Worm (Caenorhabditis elegans): ENCODE measurements around the gene glb-23.

glb-23 gene

ce11 chrIV:7191745-7192144, 27.6 kb downstream of the glb-23 start, which contains the start of gene R13A1.5:
Gene R13A1.5, minus strand, starts transcription at chrIV:7191845.
- TF ChIP-seq ztf-16 (tag; optimal IDR thresholded peaks at IDR 0.05): no peak
- TF ChIP-seq pat-9 (tag; optimal IDR thresholded peaks at IDR 0.05): no peak
- TF ChIP-seq nfya-1 (tag; optimal IDR thresholded peaks at IDR 0.05): no peak
- TF ChIP-seq ceh-19 (GFP tag; optimal IDR thresholded peaks at IDR 0.05): no peak
- TF ChIP-seq lim-6 (tag; optimal IDR thresholded peaks at IDR 0.05): no peak
- TF ChIP-seq fax-1 (tag; optimal IDR thresholded peaks at IDR 0.05): no peak
- no peak for TF ChIP-seq ceh-14 (tag; optimal IDR thresholded peaks at IDR 0.05)
- no peak for TF ChIP-seq ceh-30 (tag; optimal IDR thresholded peaks at IDR 0.05)
- TF ChIP-seq pag-3 (tag; optimal IDR thresholded peaks at IDR 0.05; ENCODE audit: borderline replicate concordance): no peak
- no peak for TF ChIP-seq rnt-1 (tag; optimal IDR thresholded peaks at IDR 0.05)
- no peak for TF ChIP-seq ceh-31 (tag; optimal IDR thresholded peaks at IDR 0.05)
- TF ChIP-seq Y22D7AL.16 (tag; optimal IDR thresholded peaks at IDR 0.05): no peak
- TF ChIP-seq syd-9 (tag; optimal IDR thresholded peaks at IDR 0.05): no peak

ce11 chrIV:7190409-7190808, 28.9 kb downstream of the glb-23 start:
- peak; percentile 49 for TF ChIP-seq elt-2 (tag; optimal IDR thresholded peaks at IDR 0.05)
- no peak for TF ChIP-seq lim-6 (tag; optimal IDR thresholded peaks at IDR 0.05)

DNA sequence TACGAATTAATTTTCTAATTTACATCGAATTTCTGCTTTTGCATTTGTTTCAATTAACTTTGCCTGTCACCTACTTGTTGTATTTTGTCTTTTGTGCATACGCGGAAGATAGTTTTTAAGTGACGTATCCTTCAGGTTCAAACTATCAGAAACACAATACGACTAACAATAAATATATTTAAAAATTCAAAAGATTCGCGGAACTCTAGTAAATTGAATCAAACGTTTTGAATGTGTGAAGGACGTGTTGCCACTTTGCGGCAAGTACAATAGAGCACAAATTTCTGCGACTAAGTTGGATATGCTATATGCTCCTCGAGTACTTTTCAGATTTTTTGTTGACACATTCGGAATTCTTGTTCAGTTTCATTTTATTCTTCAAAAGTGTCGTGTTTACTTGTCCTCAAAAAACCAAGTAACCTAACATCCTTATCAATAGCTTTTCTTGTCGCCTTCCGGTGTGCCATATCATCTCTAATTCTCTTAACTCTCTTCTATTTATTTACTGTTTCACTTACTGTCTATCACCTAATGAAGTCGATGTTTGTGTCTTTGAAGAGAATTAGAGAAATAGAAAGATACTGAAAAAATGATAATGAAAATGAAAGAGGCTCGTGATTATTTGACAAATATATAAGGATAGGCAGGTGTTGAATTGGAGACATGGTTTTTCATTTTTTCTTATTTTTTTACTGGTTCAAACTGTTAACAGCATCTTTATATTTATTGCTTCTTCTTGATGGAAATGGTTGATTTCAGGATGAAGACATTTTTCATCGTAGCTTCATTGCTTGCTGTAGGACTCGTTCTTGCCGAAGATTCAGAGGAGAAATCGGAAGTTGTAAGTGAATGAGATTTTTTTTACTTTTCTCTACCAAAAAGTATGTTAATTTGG, 30.5 kb downstream of the glb-23 start, which contains the start of gene srlf-7:
srlf-7 (plus strand) TSS at position 760 of the 895 bp plus-strand sequence.
- TF ChIP-seq sdc-2 (tag; optimal IDR thresholded peaks at IDR 0.05): no peak
- TF ChIP-seq pqm-1 (tag; optimal IDR thresholded peaks at IDR 0.05): peak; percentile 27
- TF ChIP-seq unc-42 (tag; optimal IDR thresholded peaks at IDR 0.05): peak; percentile 44
- TF ChIP-seq lim-6 (tag; optimal IDR thresholded peaks at IDR 0.05): no peak
- no peak for TF ChIP-seq fkh-6 (tag; optimal IDR thresholded peaks at IDR 0.05)
- no peak for TF ChIP-seq mec-3 (tag; optimal IDR thresholded peaks at IDR 0.05; ENCODE audit: borderline replicate concordance)
- TF ChIP-seq elt-2 (tag; optimal IDR thresholded peaks at IDR 0.05): peak; percentile 88
- TF ChIP-seq ceh-14 (tag; optimal IDR thresholded peaks at IDR 0.05): no peak
- no peak for TF ChIP-seq pat-9 (tag; optimal IDR thresholded peaks at IDR 0.05)
- no peak for TF ChIP-seq hlh-13 (GFP tag; optimal IDR thresholded peaks at IDR 0.05)
- TF ChIP-seq unc-3 (GFP tag; conservative IDR thresholded peaks at IDR 0.05): no peak
- TF ChIP-seq unc-3 (tag; optimal IDR thresholded peaks at IDR 0.05): no peak
- no peak for TF ChIP-seq nhr-232 (tag; optimal IDR thresholded peaks at IDR 0.05)
- TF ChIP-seq ahr-1 (tag; optimal IDR thresholded peaks at IDR 0.05): no peak
- TF ChIP-seq ceh-6 (GFP tag; optimal IDR thresholded peaks at IDR 0.05): no peak
- TF ChIP-seq hlh-8 (tag; optimal IDR thresholded peaks at IDR 0.05): no peak

DNA sequence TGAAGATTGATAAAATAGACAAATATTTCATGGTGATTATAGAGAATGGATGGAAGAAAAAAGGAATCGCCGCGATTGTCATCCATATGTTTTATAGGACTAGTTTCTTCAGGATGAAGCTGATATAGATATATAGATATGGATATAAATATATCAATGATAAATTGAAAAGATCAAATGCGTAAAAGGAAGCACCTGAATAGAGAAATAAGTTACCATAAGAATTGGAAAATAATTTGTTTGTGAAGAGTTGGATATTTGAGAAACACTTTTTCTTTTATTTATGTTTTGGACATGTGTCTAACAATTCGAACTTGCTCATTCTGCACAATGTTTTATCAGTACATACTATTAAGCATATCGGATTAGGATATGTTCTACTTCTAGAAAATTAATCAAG, 31.3 kb downstream of the glb-23 start, which contains the start of gene C42D4.13:
C42D4.13 (minus strand) TSS at position 101 of the 400 bp plus-strand sequence.
- TF ChIP-seq tbx-2 (tag; optimal IDR thresholded peaks at IDR 0.05): no peak
- TF ChIP-seq F13H6.1 (tag; optimal IDR thresholded peaks at IDR 0.05): no peak
- no peak for TF ChIP-seq fax-1 (tag; optimal IDR thresholded peaks at IDR 0.05)
- no peak for TF ChIP-seq syd-9 (tag; optimal IDR thresholded peaks at IDR 0.05)
- no peak for TF ChIP-seq che-1 (tag; optimal IDR thresholded peaks at IDR 0.05)
- TF ChIP-seq ceh-6 (GFP tag; optimal IDR thresholded peaks at IDR 0.05): no peak
- TF ChIP-seq ceh-48 (tag; optimal IDR thresholded peaks at IDR 0.05): no peak
- TF ChIP-seq eyg-1 (tag; optimal IDR thresholded peaks at IDR 0.05): no peak
- TF ChIP-seq pax-1 (tag; optimal IDR thresholded peaks at IDR 0.05): no peak
- TF ChIP-seq ceh-31 (tag; optimal IDR thresholded peaks at IDR 0.05): no peak

ce11 chrIV:7186756-7187155, 32.5 kb downstream of the glb-23 start, which contains the start of gene str-249:
Gene str-249, minus strand, starts transcription at chrIV:7186856.
- TF ChIP-seq ceh-48 (tag; optimal IDR thresholded peaks at IDR 0.05): no peak
- no peak for TF ChIP-seq nhr-11 (tag; optimal IDR thresholded peaks at IDR 0.05)
- no peak for TF ChIP-seq ceh-24 (tag; optimal IDR thresholded peaks at IDR 0.05)
